Fruit fly (Drosophila melanogaster): ENCODE measurements around the gene pdgy.

Gene pdgy

dm6 chrX:14953896-14954295, 564 bp upstream of the pdgy start (continued):
- TF ChIP-seq sens (GFP tag) (peak; percentile 13), jigr1 (GFP tag; IDR thresholded peaks at IDR 0.05) (peak; percentile 30; the same call in 1 of the 3 replicates), knrl (GFP tag; IDR thresholded peaks at IDR 0.05; ENCODE audit: partially characterized antibody) (peak; percentile 11; the same call in 1 of the 3 replicates), crc (GFP tag; optimal IDR thresholded peaks at IDR 0.05) (no peak), Bgb (GFP tag; IDR thresholded peaks at IDR 0.05; ENCODE audit: partially characterized antibody) (peak; percentile 68), Dip2 (GFP tag; IDR thresholded peaks at IDR 0.05) (peak; percentile 97), CG13894 (tag; optimal IDR thresholded peaks at IDR 0.05) (peak; percentile 8), Pdp1 (GFP tag; optimal IDR thresholded peaks at IDR 0.05) (peak in 1 of 2 experiments; percentile 20), CG13287 (GFP tag; IDR thresholded peaks at IDR 0.05; ENCODE audit: partially characterized antibody) (peak; percentile 9; the same call in 1 of the 2 replicates), CG11504 (tag; optimal IDR thresholded peaks at IDR 0.05) (peak; percentile 31), Sox102F (GFP tag; optimal IDR thresholded peaks at IDR 0.05) (peak; percentile 48), HLH54F (GFP tag; optimal IDR thresholded peaks at IDR 0.05) (no peak), CG17359 (tag; optimal IDR thresholded peaks at IDR 0.05) (peak; percentile 25), prd (optimal IDR thresholded peaks at IDR 0.05) (no peak), prd (GFP tag; IDR thresholded peaks at IDR 0.05) (peak; percentile 18; the same call in 1 of the 3 replicates), gsb-n (tag; optimal IDR thresholded peaks at IDR 0.05) (peak; percentile 15), lmd (GFP tag; IDR thresholded peaks at IDR 0.05) (peak; percentile 19; the same call in 1 of the 2 replicates), Fer2 (tag; optimal IDR thresholded peaks at IDR 0.05) (no peak), Meics (GFP tag; optimal IDR thresholded peaks at IDR 0.05) (peak; percentile 44), CG1602 (GFP tag; optimal IDR thresholded peaks at IDR 0.05) (no peak), CG17361 (GFP tag; IDR thresholded peaks at IDR 0.05) (peak; percentile 43; the same call in 1 of the 3 replicates), CG2712 (tag; optimal IDR thresholded peaks at IDR 0.05) (peak; percentile 34), Lhr (GFP tag; optimal IDR thresholded peaks at IDR 0.05) (peak; percentile 65), CG17829 (tag; optimal IDR thresholded peaks at IDR 0.05) (peak; percentile 13), ind (GFP tag; optimal IDR thresholded peaks at IDR 0.05) (peak; percentile 5), CG2202 (tag; optimal IDR thresholded peaks at IDR 0.05) (no peak), PHDP (tag; optimal IDR thresholded peaks at IDR 0.05) (peak; percentile 21), CG4424 (GFP tag; optimal IDR thresholded peaks at IDR 0.05) (peak; percentile 9), CG17912 (GFP tag; optimal IDR thresholded peaks at IDR 0.05) (peak; percentile 6), CG8290 (GFP tag; optimal IDR thresholded peaks at IDR 0.05) (peak; percentile 36), CG8290 (tag; optimal IDR thresholded peaks at IDR 0.05) (peak; percentile 22 to 38), CG9817 (tag; optimal IDR thresholded peaks at IDR 0.05) (peak; percentile 27), Abd-B (GFP tag; optimal IDR thresholded peaks at IDR 0.05) (peak; percentile 41), CG15269 (tag; optimal IDR thresholded peaks at IDR 0.05) (peak; percentile 5), az2 (GFP tag; optimal IDR thresholded peaks at IDR 0.05) (peak; percentile 31), tin (GFP tag; optimal IDR thresholded peaks at IDR 0.05) (peak; percentile 21), CTCF (GFP tag; optimal IDR thresholded peaks at IDR 0.05) (peak; percentile 98), dmrt99B (tag; optimal IDR thresholded peaks at IDR 0.05) (no peak), slp2 (GFP tag; optimal IDR thresholded peaks at IDR 0.05) (no peak), vvl (GFP tag; IDR thresholded peaks at IDR 0.05) (peak; percentile 41; the same call in 1 of the 2 replicates), CG33213 (GFP tag; optimal IDR thresholded peaks at IDR 0.05) (peak; percentile 19), Med (GFP tag) (peak; percentile 63), sug (tag; optimal IDR thresholded peaks at IDR 0.05) (peak; percentile 4), stwl (tag; optimal IDR thresholded peaks at IDR 0.05) (peak; percentile 39), Ets97D (GFP tag; optimal IDR thresholded peaks at IDR 0.05) (no peak), trem (tag; optimal IDR thresholded peaks at IDR 0.05) (peak; percentile 34), Xbp1 (GFP tag; optimal IDR thresholded peaks at IDR 0.05) (peak; percentile 53)

Data from whole organism, embryonic.